Fruit fly (Drosophila melanogaster): Measurements from ENCODE around the gene bmm.

Gene bmm

DNA sequence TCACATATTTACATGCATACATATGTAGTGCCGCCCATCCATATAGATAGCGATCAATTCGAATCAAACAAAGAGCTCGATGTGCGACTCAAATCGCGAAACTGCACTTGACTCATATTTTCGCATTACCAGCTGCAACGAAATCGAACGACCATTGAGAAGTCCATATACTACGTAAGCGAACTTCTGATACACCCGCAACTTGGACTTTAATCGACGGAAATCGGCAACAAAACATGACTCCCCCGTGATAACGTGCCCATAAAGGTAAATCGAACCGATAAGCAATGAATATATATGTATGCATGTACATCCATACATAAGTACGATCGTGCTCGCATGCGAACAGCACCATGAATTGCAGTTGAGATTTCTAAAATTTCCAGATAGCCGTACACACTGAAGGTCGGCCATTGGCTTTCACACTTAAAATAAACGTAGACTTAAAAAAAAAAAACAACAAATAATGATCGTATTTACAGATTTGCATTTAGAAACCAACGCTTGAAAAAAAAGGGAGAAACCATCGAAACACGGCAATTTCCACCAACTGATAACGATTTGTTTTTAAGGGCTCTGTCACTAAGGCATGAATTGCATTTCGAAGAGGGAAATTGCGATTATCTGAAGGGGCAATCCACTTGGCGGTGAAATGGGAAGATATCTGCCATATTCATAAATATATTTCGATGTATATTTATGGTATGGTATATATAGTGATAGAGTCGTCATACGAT, 3.4 kb downstream of the bmm start:
- TF ChIP-seq CG8478 (optimal IDR thresholded peaks at IDR 0.05): no peak
- TF ChIP-seq CTCF (optimal IDR thresholded peaks at IDR 0.05): no peak

DNA sequence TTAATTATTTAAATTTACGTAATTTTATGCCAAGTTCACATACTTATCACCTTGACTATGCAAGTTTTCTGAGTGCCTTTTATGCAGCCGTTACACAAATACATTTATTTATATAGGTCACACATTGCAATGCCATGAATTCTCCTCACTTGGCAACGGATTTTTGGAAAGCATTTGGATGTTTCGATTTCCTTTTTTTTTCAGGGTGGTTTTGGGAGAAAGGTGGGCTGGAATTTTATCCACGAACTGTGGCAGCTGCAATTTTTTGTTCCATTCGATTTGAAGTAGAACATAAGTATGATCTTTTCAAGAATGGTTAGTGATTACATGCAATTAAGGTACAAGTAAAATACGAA, 4.4 kb downstream of the bmm start:
- TF ChIP-seq CG8478 (optimal IDR thresholded peaks at IDR 0.05) (no peak), CTCF (optimal IDR thresholded peaks at IDR 0.05) (no peak)

DNA sequence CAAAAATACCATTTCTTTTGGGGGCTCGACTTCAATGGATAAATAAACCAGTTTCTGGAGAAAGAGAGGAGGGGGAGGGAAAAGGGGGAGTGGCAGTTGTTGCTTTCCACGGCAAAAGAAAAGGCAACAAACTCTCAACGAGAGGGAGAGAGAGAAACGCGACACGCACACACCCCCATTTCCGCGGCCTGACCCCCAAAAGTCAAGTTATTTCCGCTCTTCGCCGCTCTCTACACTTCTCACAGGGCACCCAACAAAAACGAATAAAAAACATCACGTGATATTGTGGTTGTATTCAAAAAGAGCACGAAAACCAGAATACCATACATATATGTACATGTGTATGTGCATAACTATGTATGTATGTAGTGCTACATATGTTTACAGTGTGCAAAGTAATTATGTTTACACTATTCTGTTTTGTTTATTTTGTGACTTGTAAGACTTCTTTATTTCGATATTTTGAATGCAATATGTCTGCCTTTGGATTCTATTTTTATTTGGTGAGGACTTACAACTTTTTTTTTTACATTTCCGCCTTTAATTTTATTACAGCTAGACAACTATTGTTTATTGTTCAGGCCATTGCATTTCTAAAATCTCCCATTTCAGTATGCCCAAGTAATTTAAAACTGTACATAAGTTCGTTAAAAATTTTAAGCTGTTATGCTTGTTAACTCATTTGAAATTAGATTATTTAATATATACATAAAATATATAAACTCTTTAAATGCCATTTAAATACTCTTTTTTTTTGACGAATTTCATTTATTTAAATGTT, 4.9 kb downstream of the bmm start:
- TF ChIP-seq CG8478 (optimal IDR thresholded peaks at IDR 0.05): no peak
- no peak for TF ChIP-seq CTCF (optimal IDR thresholded peaks at IDR 0.05)

DNA sequence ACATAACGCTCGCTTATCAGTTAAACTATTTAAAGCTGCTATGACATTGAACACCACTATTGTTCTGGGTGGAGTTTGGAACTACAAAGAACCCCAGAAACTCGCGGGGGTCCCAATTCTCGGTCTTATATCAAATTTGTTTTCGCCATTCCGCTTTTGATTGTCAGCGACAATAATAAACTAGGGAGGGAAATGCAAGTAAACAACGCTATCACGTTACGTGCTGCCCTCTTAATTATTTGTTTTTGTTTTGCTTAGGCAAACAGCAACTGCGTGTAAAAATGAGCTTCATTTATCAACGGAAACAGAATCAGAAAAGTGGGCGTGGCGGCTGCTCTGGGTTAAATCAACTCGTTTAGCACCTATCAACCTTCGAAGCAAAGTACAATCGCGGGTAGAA, 6.0 kb downstream of the bmm start:
- TF ChIP-seq CG8478 (optimal IDR thresholded peaks at IDR 0.05): no peak

DNA sequence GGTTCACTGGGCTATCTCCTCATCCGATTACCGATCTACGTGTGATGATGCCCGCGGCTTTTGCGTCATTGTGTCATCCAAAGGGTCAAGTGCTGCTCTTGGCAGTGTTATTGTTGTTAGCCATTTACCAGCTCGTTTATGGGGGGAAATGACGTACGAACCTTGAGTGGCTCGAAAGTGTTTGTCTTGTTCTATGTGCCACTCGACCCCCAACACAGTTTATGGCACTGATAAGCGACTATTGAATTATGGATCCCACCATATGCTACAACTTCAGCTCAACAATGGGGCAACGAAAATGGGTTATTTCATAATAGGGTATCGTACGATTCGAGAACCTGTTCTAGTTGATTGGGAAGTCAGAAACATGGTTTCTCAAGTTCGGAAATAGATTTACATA, 6.9 kb downstream of the bmm start:
- TF ChIP-seq CG8478 (optimal IDR thresholded peaks at IDR 0.05) (no peak), CTCF (optimal IDR thresholded peaks at IDR 0.05) (no peak)

DNA sequence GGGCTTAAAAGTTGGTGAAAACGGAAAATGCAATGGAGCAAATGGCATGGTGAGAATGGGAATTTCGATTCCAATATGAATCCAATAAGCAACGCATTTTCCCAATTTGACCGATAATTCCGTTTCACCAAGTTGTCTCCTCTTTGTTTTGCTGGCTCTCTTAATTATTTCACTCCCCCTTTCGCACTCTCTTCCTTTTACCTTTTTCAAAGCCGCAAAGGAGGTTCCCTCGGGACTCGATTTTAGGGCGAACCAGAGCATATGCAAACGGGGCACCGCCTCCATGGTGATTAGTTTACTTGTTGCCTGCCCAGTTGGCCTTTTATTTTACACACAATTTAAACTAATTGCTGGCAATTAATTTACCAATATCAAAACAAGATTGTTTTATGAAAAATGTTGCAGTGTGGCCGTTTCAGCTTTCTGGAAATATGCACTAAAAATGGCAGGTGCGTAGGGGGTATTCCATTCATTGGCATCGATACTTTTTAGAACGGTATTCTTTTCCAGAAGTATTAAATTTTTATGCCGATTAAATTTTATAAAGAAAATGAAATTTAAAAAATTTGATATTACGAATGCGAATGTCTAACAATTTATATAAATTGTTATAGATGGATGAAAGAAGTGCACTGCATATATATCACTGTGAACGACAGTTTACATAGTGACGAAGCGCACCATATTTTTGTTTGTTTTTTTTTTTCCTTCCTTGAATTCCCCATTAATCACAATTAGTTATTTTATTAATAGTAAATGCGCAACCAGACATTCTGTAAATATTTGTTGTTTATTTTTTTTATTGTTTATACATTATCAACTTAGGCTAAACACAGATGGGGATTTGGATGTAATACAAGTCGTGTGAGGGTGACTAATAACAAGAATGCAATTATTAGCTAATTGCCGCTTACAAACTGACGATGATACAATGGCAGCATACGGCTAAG, 10.2 kb downstream of the bmm start, which contains the start of gene mop:
Gene mop, minus strand, starts transcription at position 419 of the 950 bp plus-strand sequence.
- TF ChIP-seq CTCF (optimal IDR thresholded peaks at IDR 0.05): no peak

DNA sequence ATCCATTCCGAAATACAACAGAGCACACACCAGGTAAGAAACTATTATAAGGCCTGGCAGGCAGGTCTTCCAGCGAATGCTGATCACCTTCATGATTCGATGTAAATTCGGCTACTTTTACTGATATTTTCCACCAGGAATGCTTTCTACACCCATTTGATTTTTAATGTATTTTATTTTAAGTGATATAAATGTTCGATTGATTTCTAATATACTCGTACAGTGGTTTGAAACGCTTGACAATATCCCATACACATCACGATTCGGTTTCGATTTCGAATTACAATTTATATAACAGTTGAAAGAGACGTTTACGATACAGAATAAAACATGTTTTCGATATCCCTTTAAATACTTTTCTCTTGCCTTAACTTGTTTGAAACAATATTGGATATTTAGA, 17.0 kb downstream of the bmm start, which contains the start of gene Mgat4b:
Gene Mgat4b, minus strand, starts transcription at position 101 of the 400 bp plus-strand sequence.
- TF ChIP-seq CTCF (optimal IDR thresholded peaks at IDR 0.05) (no peak), CG8478 (optimal IDR thresholded peaks at IDR 0.05) (no peak)

DNA sequence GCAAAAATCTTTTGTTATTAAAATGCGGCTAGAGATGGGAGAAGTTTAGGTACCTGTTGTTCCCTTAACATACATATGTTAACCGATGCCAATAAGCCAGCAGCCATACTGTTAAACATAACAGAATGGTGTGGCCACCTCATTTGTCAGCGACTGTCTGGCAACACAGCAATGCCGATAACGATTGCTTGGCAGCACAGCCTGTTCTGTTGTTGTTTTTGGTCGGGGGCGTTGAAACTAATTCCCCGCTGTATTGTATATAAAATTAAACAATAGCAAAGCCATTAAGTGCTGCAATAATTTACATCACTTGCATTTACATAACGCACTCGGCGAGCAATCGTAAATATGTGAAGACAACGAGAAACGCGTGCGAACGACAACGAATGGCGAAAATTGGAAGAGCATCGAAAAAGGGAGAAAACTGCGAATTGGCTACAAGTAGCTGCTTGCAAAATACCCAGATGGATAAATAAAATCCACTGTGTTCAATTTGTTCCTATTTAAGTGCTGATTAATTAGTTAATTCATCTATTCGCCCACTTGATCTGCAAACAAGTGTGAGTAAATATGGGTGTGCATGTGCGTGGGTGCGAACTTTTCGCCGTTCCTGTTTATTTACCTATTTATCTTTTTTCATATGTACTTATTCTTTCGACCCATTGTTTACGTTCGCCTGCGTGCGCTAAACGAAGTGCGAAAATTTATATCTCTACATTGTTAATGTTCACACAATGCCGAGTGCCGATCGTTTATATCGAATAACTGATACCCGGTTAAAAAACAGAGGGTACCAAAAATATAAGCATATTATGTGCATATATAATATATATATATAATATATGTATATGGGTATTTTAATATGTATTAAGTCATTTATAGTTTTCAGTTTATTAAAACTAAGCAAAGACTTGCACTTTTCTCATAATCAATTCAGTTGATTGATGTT, 24.1 kb downstream of the bmm start, which contains the start of the genes Tsen34 and Mgat4a:
Gene Tsen34, minus strand, starts transcription at position 8 of the 949 bp plus-strand sequence.
Gene Mgat4a, plus strand, starts transcription at position 192 of the 949 bp plus-strand sequence.
- TF ChIP-seq CG8478 (optimal IDR thresholded peaks at IDR 0.05): no peak
- peak in 1 of 2 experiments; percentile 29 for TF ChIP-seq CTCF (optimal IDR thresholded peaks at IDR 0.05)

DNA sequence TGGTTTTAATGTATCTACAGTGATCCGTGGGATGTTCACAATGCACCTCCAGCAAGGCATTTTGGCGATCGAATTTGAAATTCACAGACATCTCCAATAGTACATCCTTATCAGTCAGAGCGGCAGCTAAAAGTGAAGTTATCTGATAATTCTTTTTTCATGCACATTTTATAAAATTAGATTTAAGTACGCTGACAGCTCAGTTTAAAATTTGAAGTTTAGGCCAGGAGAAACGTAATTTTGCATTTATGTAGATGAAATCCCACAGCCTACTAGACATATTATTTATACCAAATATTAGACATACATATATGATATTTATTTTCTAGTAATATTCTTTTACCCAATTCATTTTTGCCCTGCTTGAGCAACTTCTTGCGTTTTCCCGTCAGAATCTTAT, 25.3 kb downstream of the bmm start, which contains the start of gene Trl:
Gene Trl, minus strand, starts transcription at position 101 of the 400 bp plus-strand sequence.
- TF ChIP-seq CG8478 (optimal IDR thresholded peaks at IDR 0.05): no peak
- TF ChIP-seq CTCF (optimal IDR thresholded peaks at IDR 0.05): no peak

DNA sequence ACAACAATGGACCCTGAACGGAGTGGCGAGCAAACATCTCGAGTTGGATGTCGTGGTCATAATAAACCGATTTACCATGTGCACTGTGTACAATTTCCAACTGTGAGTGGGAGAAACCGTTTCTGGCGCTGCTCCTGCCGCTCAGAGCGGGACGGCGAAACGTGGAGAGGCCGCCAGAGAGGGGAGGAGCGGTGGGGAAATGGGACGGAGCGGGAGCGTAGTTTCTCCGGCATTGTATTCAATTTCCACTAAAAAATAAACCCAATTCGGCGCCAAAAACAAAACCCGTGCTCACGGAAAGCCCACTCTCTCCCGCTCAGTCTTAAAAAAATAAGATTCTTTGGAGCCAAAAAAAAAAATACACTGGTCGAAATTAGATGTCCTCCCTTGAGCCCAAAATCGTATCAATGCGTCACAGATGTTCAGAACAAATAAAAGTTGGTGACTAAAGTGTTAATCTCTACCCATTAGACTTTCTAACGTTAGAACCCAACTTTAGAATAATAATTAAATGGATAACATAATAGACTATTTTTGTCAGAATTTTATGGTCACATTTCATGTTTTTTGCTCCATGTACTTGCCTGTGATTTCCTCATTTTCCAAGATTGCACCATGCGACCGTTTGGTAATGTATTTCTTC, 26.1 kb downstream of the bmm start:
- no peak for TF ChIP-seq CTCF (optimal IDR thresholded peaks at IDR 0.05)

DNA sequence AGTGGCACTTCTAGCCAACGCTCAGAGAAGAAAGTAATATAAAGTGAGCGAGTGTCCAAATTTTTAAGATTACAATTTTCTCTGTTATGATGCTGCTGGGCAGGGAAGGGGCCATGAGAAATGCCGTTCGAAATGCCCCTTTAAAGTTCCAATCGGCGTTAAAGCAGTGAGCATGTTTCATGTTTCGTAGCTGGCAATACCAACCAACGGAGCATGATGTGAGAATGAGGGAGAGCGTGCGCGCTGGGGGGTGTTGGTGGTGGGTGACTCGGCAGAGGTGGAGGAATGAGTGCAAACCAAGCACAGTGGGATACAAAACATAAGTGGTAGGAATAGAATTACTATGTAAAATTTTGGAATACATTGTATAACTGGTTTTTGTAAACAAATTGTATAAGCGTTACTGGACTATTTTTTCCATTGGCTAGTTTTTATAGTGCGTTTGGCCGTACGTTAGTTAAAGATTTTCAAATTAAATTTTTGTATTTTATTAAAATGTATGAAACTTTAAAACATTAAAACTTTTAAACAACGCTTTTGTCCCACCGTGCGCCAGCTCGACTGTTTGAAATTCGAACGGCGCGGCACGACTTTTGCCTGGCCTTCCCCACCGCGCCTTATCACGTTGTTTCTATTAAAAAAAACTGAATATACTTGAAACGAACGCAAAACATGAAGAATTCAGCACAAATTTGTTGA, 27.0 kb downstream of the bmm start:
- no peak for TF ChIP-seq CG8478 (optimal IDR thresholded peaks at IDR 0.05)
- TF ChIP-seq CTCF (optimal IDR thresholded peaks at IDR 0.05): no peak

DNA sequence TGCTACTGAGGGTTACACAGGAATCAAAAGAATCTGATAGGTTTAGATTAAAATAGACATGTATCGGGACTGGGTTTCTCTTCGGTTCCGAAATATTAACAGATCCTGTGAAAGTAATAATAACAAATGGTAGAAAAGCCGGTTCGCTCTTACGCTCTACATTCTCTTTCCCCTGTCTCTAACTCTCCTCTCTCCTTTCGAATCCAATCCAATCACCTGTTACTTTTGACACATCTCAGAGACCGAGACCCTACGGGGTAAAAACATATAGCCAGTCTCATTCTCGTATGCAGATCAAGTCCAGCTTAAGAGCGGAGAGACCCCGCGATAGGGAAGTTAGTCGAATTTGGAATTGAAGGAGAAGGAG, 27.5 kb downstream of the bmm start:
- no peak for TF ChIP-seq CG8478 (optimal IDR thresholded peaks at IDR 0.05)
- no peak for TF ChIP-seq CTCF (optimal IDR thresholded peaks at IDR 0.05)

All from S2 (cell line).